Fruit fly (Drosophila melanogaster): ENCODE data around the gene GMF.

Gene GMF

dm6 chr2L:16307026-16307703 lies 4.4 kb upstream of the GMF start, which contains the start of the genes CG5861 and Syx5 (continued):
- TF ChIP-seq fd102C (GFP tag; optimal IDR thresholded peaks at IDR 0.05) (no peak), CG10147 (GFP tag; optimal IDR thresholded peaks at IDR 0.05) (peak; percentile 80), H15 (GFP tag; IDR thresholded peaks at IDR 0.05) (0 out of 3 replicates have a peak, but pooled peaks have one; percentile 48), CG2116 (GFP tag; optimal IDR thresholded peaks at IDR 0.05) (peak; percentile 99), CG9727 (GFP tag; optimal IDR thresholded peaks at IDR 0.05) (peak; percentile 45), gsb-n (tag; optimal IDR thresholded peaks at IDR 0.05) (peak; percentile 17), CG16779 (GFP tag; IDR thresholded peaks at IDR 0.05) (no peak), luna (GFP tag; optimal IDR thresholded peaks at IDR 0.05) (no peak), pan (optimal IDR thresholded peaks at IDR 0.05) (no peak), pan (GFP tag; optimal IDR thresholded peaks at IDR 0.05 in 1 of 2, IDR thresholded peaks at IDR 0.05 in 1 of 2) (peak in 1 of 2 experiments; percentile 50), Dfd (GFP tag; optimal IDR thresholded peaks at IDR 0.05) (no peak), CG10654 (GFP tag; optimal IDR thresholded peaks at IDR 0.05) (peak; percentile 44), CG3281 (GFP tag; optimal IDR thresholded peaks at IDR 0.05) (peak; percentile 61), da (GFP tag; optimal IDR thresholded peaks at IDR 0.05) (no peak), CG18619 (GFP tag; optimal IDR thresholded peaks at IDR 0.05) (peak; percentile 43), mirr (GFP tag; optimal IDR thresholded peaks at IDR 0.05) (no peak), CG11723 (GFP tag; optimal IDR thresholded peaks at IDR 0.05) (peak; percentile 25), Gsc (GFP tag; IDR thresholded peaks at IDR 0.05) (no peak), bsh (GFP tag; optimal IDR thresholded peaks at IDR 0.05) (peak in 1 of 2 experiments; percentile 56), YL-1 (GFP tag; optimal IDR thresholded peaks at IDR 0.05) (peak; percentile 95), dysf (GFP tag; IDR thresholded peaks at IDR 0.05) (0 out of 3 replicates have a peak, but pooled peaks have one; percentile 24), cas (GFP tag; IDR thresholded peaks at IDR 0.05) (0 out of 2 replicates have a peak, but pooled peaks have one; percentile 27), CG4854 (GFP tag; optimal IDR thresholded peaks at IDR 0.05) (no peak), Fer1 (GFP tag; optimal IDR thresholded peaks at IDR 0.05) (peak; percentile 73), Rx (GFP tag; IDR thresholded peaks at IDR 0.05) (no peak), sens-2 (GFP tag; IDR thresholded peaks at IDR 0.05) (no peak), pros (GFP tag; optimal IDR thresholded peaks at IDR 0.05) (no peak), wdn (GFP tag; IDR thresholded peaks at IDR 0.05) (no peak), Scr (GFP tag; IDR thresholded peaks at IDR 0.05; ENCODE audit: partially characterized antibody) (peak; percentile 95), CG14441 (GFP tag; IDR thresholded peaks at IDR 0.05) (peak; percentile 58; the same call in 1 of the 2 replicates), MTF-1 (GFP tag; optimal IDR thresholded peaks at IDR 0.05; ENCODE audit: borderline replicate concordance) (no peak), Trl (optimal IDR thresholded peaks at IDR 0.05) (no peak), Trl (GFP tag; optimal IDR thresholded peaks at IDR 0.05) (no peak), CG6254 (GFP tag; optimal IDR thresholded peaks at IDR 0.05) (no peak), CG18764 (GFP tag; optimal IDR thresholded peaks at IDR 0.05) (peak; percentile 29), CG11560 (tag; IDR thresholded peaks at IDR 0.05) (no peak), Oli (tag; optimal IDR thresholded peaks at IDR 0.05) (no peak), CG13296 (GFP tag; optimal IDR thresholded peaks at IDR 0.05) (peak; percentile 63), knrl (GFP tag; IDR thresholded peaks at IDR 0.05; ENCODE audit: partially characterized antibody) (peak; percentile 88), Ada2b (GFP tag; IDR thresholded peaks at IDR 0.05) (peak; percentile 35; the same call in 1 of the 2 replicates), Sin3A (optimal IDR thresholded peaks at IDR 0.05) (peak; percentile 0), CG10959 (GFP tag; IDR thresholded peaks at IDR 0.05) (no peak), vvl (GFP tag; IDR thresholded peaks at IDR 0.05) (peak; percentile 63), CG12155 (GFP tag; optimal IDR thresholded peaks at IDR 0.05) (peak; percentile 24), CG17568 (GFP tag; optimal IDR thresholded peaks at IDR 0.05) (peak; percentile 10), unc-4 (GFP tag; IDR thresholded peaks at IDR 0.05; ENCODE audit: partially characterized antibody) (peak; percentile 95), crol (GFP tag; IDR thresholded peaks at IDR 0.05) (no peak), Hey (tag; optimal IDR thresholded peaks at IDR 0.05) (no peak), NK7.1 (GFP tag; optimal IDR thresholded peaks at IDR 0.05) (no peak), pzg (GFP tag; optimal IDR thresholded peaks at IDR 0.05) (peak; percentile 68)

All from whole organism, embryonic.